Worm (Caenorhabditis elegans): ENCODE results near the gene nhr-238.

Gene nhr-238

DNA sequence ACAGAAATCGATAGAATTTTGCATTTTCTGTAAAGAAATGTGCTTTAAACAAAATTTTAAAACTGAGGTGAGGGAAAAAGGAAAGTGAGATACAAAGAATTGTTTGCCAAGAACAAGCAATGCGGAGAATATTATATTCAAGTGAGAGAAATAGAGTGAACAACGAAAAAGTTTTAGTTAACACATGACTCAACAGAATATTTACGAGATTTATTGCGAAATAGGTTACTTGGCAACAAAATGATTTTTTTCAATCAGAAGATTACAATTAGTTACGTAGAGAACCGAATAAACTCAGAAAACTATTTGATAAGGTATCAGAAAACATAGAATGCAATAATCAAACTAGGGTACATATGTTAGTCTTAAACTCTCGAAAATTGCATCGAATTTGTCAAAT lies 7.7 kb downstream of the nhr-238 start, which contains the start of gene nhr-117:
Gene nhr-117 (minus strand): TSS at position 27 of the 400 bp plus-strand sequence.
- TF ChIP-seq cog-1 (tag; optimal IDR thresholded peaks at IDR 0.05) (no peak), ztf-29 (GFP tag; IDR thresholded peaks at IDR 0.05) (no peak), flt-1 (GFP tag; IDR thresholded peaks at IDR 0.05) (no peak), ztf-23 (GFP tag; IDR thresholded peaks at IDR 0.05) (no peak), ref-1 (GFP tag; conservative IDR thresholded peaks at IDR 0.05) (no peak), T22C8.4 (GFP tag; IDR thresholded peaks at IDR 0.05) (no peak), klf-2 (GFP tag; conservative IDR thresholded peaks at IDR 0.05) (no peak), tab-1 (GFP tag; IDR thresholded peaks at IDR 0.05) (no peak), med-1 (GFP tag; optimal IDR thresholded peaks at IDR 0.05; ENCODE audit: insufficient read depth) (no peak)

- no peak for TF ChIP-seq ztf-23 (GFP tag; IDR thresholded peaks at IDR 0.05)
- no peak for TF ChIP-seq T22C8.4 (GFP tag; IDR thresholded peaks at IDR 0.05)
- TF ChIP-seq ztf-29 (GFP tag; IDR thresholded peaks at IDR 0.05), result no peak
- TF ChIP-seq med-1 (GFP tag; optimal IDR thresholded peaks at IDR 0.05; ENCODE audit: insufficient read depth), result no peak
- TF ChIP-seq flt-1 (GFP tag; IDR thresholded peaks at IDR 0.05), result no peak
- TF ChIP-seq ref-1 (GFP tag; conservative IDR thresholded peaks at IDR 0.05), result no peak
- TF ChIP-seq klf-2 (GFP tag; conservative IDR thresholded peaks at IDR 0.05), result no peak
- no peak for TF ChIP-seq tab-1 (GFP tag; IDR thresholded peaks at IDR 0.05)
- no peak for TF ChIP-seq cog-1 (tag; optimal IDR thresholded peaks at IDR 0.05)
Measured at ce11 chrV:1620537-1620936, 8.7 kb downstream of the nhr-238 start.

DNA sequence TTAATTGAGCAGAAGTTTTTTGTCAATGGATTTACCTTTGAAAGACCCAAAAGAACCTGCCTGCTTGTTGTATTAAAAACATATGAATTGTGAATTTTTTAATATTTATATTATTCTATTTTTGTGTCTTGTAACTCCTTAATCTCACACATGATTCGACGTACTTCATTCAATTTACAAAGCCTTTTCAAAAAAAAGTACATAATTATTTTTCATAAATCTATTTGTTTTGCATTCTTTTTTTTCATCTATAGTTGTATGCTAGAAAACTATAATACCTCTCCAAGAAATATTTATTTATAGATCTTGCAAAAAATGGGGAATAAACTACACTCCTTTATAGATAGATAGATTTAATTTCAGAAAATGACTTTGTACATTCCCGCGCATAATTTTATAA lies 10.5 kb downstream of the nhr-238 start, which contains the start of gene nhr-179:
Gene nhr-179 (minus strand): TSS at position 101 of the 400 bp plus-strand sequence.
- TF ChIP-seq ref-1 (GFP tag; conservative IDR thresholded peaks at IDR 0.05) (no peak), flt-1 (GFP tag; IDR thresholded peaks at IDR 0.05) (no peak), tab-1 (GFP tag; IDR thresholded peaks at IDR 0.05) (no peak), klf-2 (GFP tag; conservative IDR thresholded peaks at IDR 0.05) (no peak), cog-1 (tag; optimal IDR thresholded peaks at IDR 0.05) (no peak), med-1 (GFP tag; optimal IDR thresholded peaks at IDR 0.05; ENCODE audit: insufficient read depth) (no peak), ztf-29 (GFP tag; IDR thresholded peaks at IDR 0.05) (no peak), ztf-23 (GFP tag; IDR thresholded peaks at IDR 0.05) (no peak), T22C8.4 (GFP tag; IDR thresholded peaks at IDR 0.05) (no peak)

DNA sequence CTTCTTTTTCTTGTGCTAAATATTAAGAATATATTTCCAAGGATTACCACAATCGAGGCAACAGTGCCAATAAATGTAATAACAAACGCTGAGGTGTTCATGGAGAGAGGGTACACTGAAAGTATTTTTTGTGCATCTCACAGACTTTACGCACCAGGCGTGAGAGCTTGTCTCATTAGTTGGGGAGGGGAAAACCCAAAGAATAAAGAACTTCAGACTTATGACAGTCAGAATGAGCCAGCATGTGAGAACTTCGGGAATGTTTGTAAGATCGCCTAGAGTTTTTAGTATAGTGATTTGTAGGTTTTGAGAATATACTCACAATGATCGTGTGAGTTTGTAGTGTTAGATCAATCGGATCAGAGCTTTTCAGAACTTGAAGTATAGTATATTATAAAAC lies 14.5 kb downstream of the nhr-238 start, which contains the start of gene srbc-41:
Gene srbc-41 (minus strand): TSS at position 101 of the 400 bp plus-strand sequence.
- TF ChIP-seq ztf-29 (GFP tag; IDR thresholded peaks at IDR 0.05) (no peak), flt-1 (GFP tag; IDR thresholded peaks at IDR 0.05) (no peak), tab-1 (GFP tag; IDR thresholded peaks at IDR 0.05) (no peak), cog-1 (tag; optimal IDR thresholded peaks at IDR 0.05) (no peak), T22C8.4 (GFP tag; IDR thresholded peaks at IDR 0.05) (no peak), klf-2 (GFP tag; conservative IDR thresholded peaks at IDR 0.05) (no peak), med-1 (GFP tag; optimal IDR thresholded peaks at IDR 0.05; ENCODE audit: insufficient read depth) (no peak), ztf-23 (GFP tag; IDR thresholded peaks at IDR 0.05) (no peak), ref-1 (GFP tag; conservative IDR thresholded peaks at IDR 0.05) (no peak)

- TF ChIP-seq ref-1 (GFP tag; conservative IDR thresholded peaks at IDR 0.05) (no peak), ztf-23 (GFP tag; IDR thresholded peaks at IDR 0.05) (no peak), med-1 (GFP tag; optimal IDR thresholded peaks at IDR 0.05; ENCODE audit: insufficient read depth) (no peak), ztf-29 (GFP tag; IDR thresholded peaks at IDR 0.05) (no peak), flt-1 (GFP tag; IDR thresholded peaks at IDR 0.05) (no peak), klf-2 (GFP tag; conservative IDR thresholded peaks at IDR 0.05) (no peak), cog-1 (tag; optimal IDR thresholded peaks at IDR 0.05) (no peak), tab-1 (GFP tag; IDR thresholded peaks at IDR 0.05) (no peak), T22C8.4 (GFP tag; IDR thresholded peaks at IDR 0.05) (no peak)
Measured at ce11 chrV:1611570-1611969, 17.7 kb downstream of the nhr-238 start.

ce11 chrV:1610097-1610496 lies 19.1 kb downstream of the nhr-238 start, which contains the start of gene nhr-177:
Gene nhr-177 (plus strand): TSS chrV:1610263.
- TF ChIP-seq T22C8.4 (GFP tag; IDR thresholded peaks at IDR 0.05), result no peak
- TF ChIP-seq ref-1 (GFP tag; conservative IDR thresholded peaks at IDR 0.05), result no peak
- TF ChIP-seq med-1 (GFP tag; optimal IDR thresholded peaks at IDR 0.05; ENCODE audit: insufficient read depth), result no peak
- TF ChIP-seq ztf-23 (GFP tag; IDR thresholded peaks at IDR 0.05), result no peak
- TF ChIP-seq tab-1 (GFP tag; IDR thresholded peaks at IDR 0.05), result no peak
- no peak for TF ChIP-seq ztf-29 (GFP tag; IDR thresholded peaks at IDR 0.05)
- TF ChIP-seq flt-1 (GFP tag; IDR thresholded peaks at IDR 0.05), result no peak
- no peak for TF ChIP-seq cog-1 (tag; optimal IDR thresholded peaks at IDR 0.05)
- no peak for TF ChIP-seq klf-2 (GFP tag; conservative IDR thresholded peaks at IDR 0.05)

- no peak for TF ChIP-seq flt-1 (GFP tag; IDR thresholded peaks at IDR 0.05)
- TF ChIP-seq klf-2 (GFP tag; conservative IDR thresholded peaks at IDR 0.05), result no peak
- TF ChIP-seq ztf-23 (GFP tag; IDR thresholded peaks at IDR 0.05), result no peak
- TF ChIP-seq ref-1 (GFP tag; conservative IDR thresholded peaks at IDR 0.05), result no peak
- TF ChIP-seq T22C8.4 (GFP tag; IDR thresholded peaks at IDR 0.05), result no peak
- TF ChIP-seq cog-1 (tag; optimal IDR thresholded peaks at IDR 0.05), result no peak
- TF ChIP-seq tab-1 (GFP tag; IDR thresholded peaks at IDR 0.05), result no peak
- no peak for TF ChIP-seq med-1 (GFP tag; optimal IDR thresholded peaks at IDR 0.05; ENCODE audit: insufficient read depth)
- no peak for TF ChIP-seq ztf-29 (GFP tag; IDR thresholded peaks at IDR 0.05)
Measured at ce11 chrV:1607790-1608189, 21.4 kb downstream of the nhr-238 start, which contains the start of gene nhr-178. Gene nhr-178 (minus strand): TSS chrV:1607953.

DNA sequence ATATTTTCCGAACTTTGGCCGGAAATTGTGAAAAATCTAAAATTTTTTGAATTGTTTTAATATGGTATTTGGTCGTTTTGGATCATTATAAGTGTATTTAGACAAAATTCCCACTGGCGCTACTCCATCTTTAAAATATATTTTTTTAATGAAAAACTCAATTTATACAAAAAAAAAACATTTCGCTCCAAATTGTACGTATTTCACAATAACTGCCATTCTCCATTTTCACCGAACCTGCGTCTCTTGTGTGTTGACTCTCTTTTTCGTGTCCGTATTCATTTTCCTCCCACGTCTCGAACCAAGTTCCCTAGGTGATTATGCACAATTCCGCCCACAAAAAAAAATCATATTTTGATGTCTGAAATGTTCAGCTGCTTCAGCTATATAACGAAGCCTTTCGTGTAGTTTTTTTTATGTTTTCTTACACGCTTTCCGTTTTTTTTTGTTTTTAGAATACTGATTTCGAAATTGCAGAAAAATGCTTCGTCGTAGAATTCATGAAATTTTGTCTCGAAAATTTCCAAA lies 28.6 kb downstream of the nhr-238 start, which contains the start of gene F16B4.2:
Gene F16B4.2 (plus strand): TSS at position 478 of the 528 bp plus-strand sequence.
- TF ChIP-seq klf-2 (GFP tag; conservative IDR thresholded peaks at IDR 0.05) (no peak), ztf-29 (GFP tag; IDR thresholded peaks at IDR 0.05) (no peak), tab-1 (GFP tag; IDR thresholded peaks at IDR 0.05) (no peak), ref-1 (GFP tag; conservative IDR thresholded peaks at IDR 0.05) (no peak), cog-1 (tag; optimal IDR thresholded peaks at IDR 0.05) (no peak), flt-1 (GFP tag; IDR thresholded peaks at IDR 0.05) (no peak), med-1 (GFP tag; optimal IDR thresholded peaks at IDR 0.05; ENCODE audit: insufficient read depth) (no peak), T22C8.4 (GFP tag; IDR thresholded peaks at IDR 0.05) (no peak), ztf-23 (GFP tag; IDR thresholded peaks at IDR 0.05) (no peak)

ce11 chrV:1594554-1595092 lies 34.6 kb downstream of the nhr-238 start:
- no peak for TF ChIP-seq ztf-23 (GFP tag; IDR thresholded peaks at IDR 0.05)
- TF ChIP-seq ztf-29 (GFP tag; IDR thresholded peaks at IDR 0.05), result no peak
- TF ChIP-seq tab-1 (GFP tag; IDR thresholded peaks at IDR 0.05), result no peak
- no peak for TF ChIP-seq flt-1 (GFP tag; IDR thresholded peaks at IDR 0.05)
- no peak for TF ChIP-seq ref-1 (GFP tag; conservative IDR thresholded peaks at IDR 0.05)
- TF ChIP-seq klf-2 (GFP tag; conservative IDR thresholded peaks at IDR 0.05), result no peak
- TF ChIP-seq cog-1 (tag; optimal IDR thresholded peaks at IDR 0.05), result no peak
- TF ChIP-seq T22C8.4 (GFP tag; IDR thresholded peaks at IDR 0.05), result no peak
- no peak for TF ChIP-seq med-1 (GFP tag; optimal IDR thresholded peaks at IDR 0.05; ENCODE audit: insufficient read depth)

All from whole organism, midembryonic.